Worm (Caenorhabditis elegans) whole organism, L4/young adult: ENCODE results near the gene Y57G11B.3.

Experiments used
- W03F9.2 ChIP-seq: fragments of 150-350 bp; optimal IDR thresholded peaks from 2 replicates; lab custom pipeline; 2014; ENCODE audit warnings: missing biosample characterization, missing genetic modification characterization
- dao-5 ChIP-seq: sonication (generic microtip); optimal IDR thresholded peaks from 2 replicates; lab custom pipeline; 2016; ENCODE audit warnings: missing genotype, missing genetic modification characterization, moderate library complexity, missing compliant biosample characterization
- him-1 ChIP-seq: sonication (generic microtip); optimal IDR thresholded peaks from 2 replicates; lab custom pipeline; 2016; ENCODE audit warnings: missing genotype, missing genetic modification reagents, missing genetic modification characterization, missing compliant biosample characterization

- TF ChIP-seq him-1 (no peak), dao-5 (tag; lab: Kevin White, UChicago) (no peak), W03F9.2 (tag; lab: Kevin White, UChicago) (no peak)
These were observed 13.4 kb upstream of the Y57G11B.3 start for ce11 chrIV:14587589-14587988.
